Fruit fly (Drosophila melanogaster): Measurements from ENCODE around the gene CG14342.

DNA sequence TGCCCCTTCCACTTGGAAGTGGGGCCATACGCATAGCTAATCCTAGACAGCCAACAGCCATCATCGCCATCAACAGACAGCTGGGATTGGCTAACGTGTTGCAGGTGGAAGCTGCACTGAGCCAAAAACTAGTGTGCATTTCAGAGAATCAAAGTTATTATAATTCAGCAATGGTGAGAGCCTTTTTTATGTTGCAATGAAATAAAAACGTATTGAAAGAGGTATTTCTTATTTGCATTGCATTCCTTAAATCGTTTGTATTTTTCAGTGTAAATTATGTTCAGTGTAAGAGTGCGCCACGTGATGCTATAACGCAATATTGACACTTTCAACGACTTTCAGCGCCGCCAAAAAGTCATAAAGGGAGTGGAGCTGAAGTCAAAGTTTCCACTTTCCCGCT lies 9.6 kb downstream of the CG14342 start:
- TF ChIP-seq CG9705 (GFP tag; optimal IDR thresholded peaks at IDR 0.05): no peak
- no peak for TF ChIP-seq lola (GFP tag; optimal IDR thresholded peaks at IDR 0.05)
- no peak for TF ChIP-seq dmrt93B (GFP tag; optimal IDR thresholded peaks at IDR 0.05)
- TF ChIP-seq N (GFP tag; optimal IDR thresholded peaks at IDR 0.05): no peak
- no peak for TF ChIP-seq Sp1 (GFP tag; optimal IDR thresholded peaks at IDR 0.05)
- no peak for TF ChIP-seq Hr83 (GFP tag; optimal IDR thresholded peaks at IDR 0.05; ENCODE audit: poor library complexity, severe bottlenecking)
- no peak for TF ChIP-seq h (GFP tag; optimal IDR thresholded peaks at IDR 0.05)
- no peak for TF ChIP-seq woc (GFP tag; optimal IDR thresholded peaks at IDR 0.05)

Data from whole organism, wandering third instar larva.